Fruit fly (Drosophila melanogaster) whole organism, wandering third instar larva: Measurements from ENCODE around the gene plum.
A peak's percentile ranks its signal among the peaks of the same experiment; 100 is the strongest.

ENCODE experiments used
- Abd-B ChIP-seq: fragments of >200 bp; optimal IDR thresholded peaks from 2 replicates; lab custom pipeline; 2017; ENCODE audit warnings: missing biosample characterization, missing genetic modification characterization
- CG32264 ChIP-seq: fragments of 200-800 bp; sonication (Bioruptor generic); optimal IDR thresholded peaks from 2 replicates; lab custom pipeline; 2016; ENCODE audit warnings: missing biosample characterization, missing genetic modification characterization
- CG9705 ChIP-seq: fragments of 200-800 bp; sonication (Bioruptor generic); optimal IDR thresholded peaks from 2 replicates; lab custom pipeline; 2018; ENCODE audit warnings: missing biosample characterization, mild to moderate bottlenecking, missing genetic modification characterization
- CrebA ChIP-seq: fragments of 200-800 bp; sonication (Bioruptor generic); optimal IDR thresholded peaks from 2 replicates; lab custom pipeline; 2016; ENCODE audit warnings: missing biosample characterization, mild to moderate bottlenecking, missing genetic modification characterization, borderline replicate concordance
- Dfd ChIP-seq: fragments of >200 bp; optimal IDR thresholded peaks from 2 replicates; lab custom pipeline; 2017; ENCODE audit warnings: missing biosample characterization, missing genetic modification characterization
- Dif ChIP-seq: fragments of 200-275, 200-300 bp; sonication (Bioruptor generic); optimal IDR thresholded peaks from 2 replicates; lab custom pipeline; 2018; ENCODE audit warnings: missing biosample characterization, missing genetic modification characterization; ENCODE audit not compliant: partially characterized antibody
- GATAd ChIP-seq: sonication (Bioruptor generic); optimal IDR thresholded peaks from 2 replicates; lab custom pipeline; 2016; ENCODE audit warnings: missing biosample characterization, missing genetic modification characterization
- HLH106 ChIP-seq: fragments of 200-800 bp; optimal IDR thresholded peaks from 3 replicates; lab custom pipeline; 2019; ENCODE audit warnings: missing biosample characterization, mild to moderate bottlenecking, missing genetic modification characterization, moderate library complexity
- Hnf4 ChIP-seq: fragments of 200-800 bp; sonication (Bioruptor generic); optimal IDR thresholded peaks from 2 replicates; lab custom pipeline; 2016; ENCODE audit warnings: missing biosample characterization, mild to moderate bottlenecking, missing genetic modification characterization
- Hr78 ChIP-seq: fragments of >200 bp; optimal IDR thresholded peaks from 2 replicates; lab custom pipeline; 2017; ENCODE audit warnings: missing biosample characterization, missing genetic modification characterization
- Hr83 ChIP-seq: fragments of 200-300 bp; sonication (Bioruptor generic); optimal IDR thresholded peaks from 2 replicates; lab custom pipeline; 2016; ENCODE audit warnings: missing biosample characterization, mild to moderate bottlenecking, missing genetic modification characterization, moderate library complexity; ENCODE audit not compliant: poor library complexity, severe bottlenecking
- Jra ChIP-seq: sonication (Bioruptor generic); optimal IDR thresholded peaks from 2 replicates; lab custom pipeline; 2016; ENCODE audit warnings: missing biosample characterization, missing genetic modification characterization
- Mio ChIP-seq: sonication (Bioruptor generic); optimal IDR thresholded peaks from 2 replicates; lab custom pipeline; 2016; ENCODE audit warnings: missing biosample characterization, missing genetic modification characterization
- Myc ChIP-seq: fragments of >200 bp; optimal IDR thresholded peaks from 2 replicates; lab custom pipeline; 2017
- N ChIP-seq: fragments of >200 bp; optimal IDR thresholded peaks from 2 replicates; lab custom pipeline; 2018; ENCODE audit warnings: missing biosample characterization, missing external identifiers, missing genetic modification characterization
- OdsH ChIP-seq: fragments of 200-800 bp; sonication (Bioruptor generic); optimal IDR thresholded peaks from 2 replicates; lab custom pipeline; 2016; ENCODE audit warnings: missing biosample characterization, mild to moderate bottlenecking, missing genetic modification characterization
- Rel ChIP-seq, 2 experiments: fragments of 200-800 bp; sonication (Bioruptor generic) in 1 of 2; optimal IDR thresholded peaks; 2 replicates in 1 of 2; 3 replicates in 1 of 2; lab custom pipeline; 2016 to 2019; ENCODE audit warnings: mild to moderate bottlenecking in 2 of 2, missing biosample characterization in 2 of 2, missing genetic modification characterization in 2 of 2, moderate library complexity in 1 of 2
- Sp1 ChIP-seq: fragments of 200-800 bp; sonication (Bioruptor generic); optimal IDR thresholded peaks from 3 replicates; lab custom pipeline; 2019; ENCODE audit warnings: missing biosample characterization, mild to moderate bottlenecking, missing genetic modification characterization, moderate library complexity
- Vsx2 ChIP-seq: fragments of 200-300, 225-300 bp; sonication (Bioruptor generic); optimal IDR thresholded peaks from 2 replicates; lab custom pipeline; 2018; ENCODE audit warnings: missing biosample characterization, missing genetic modification characterization; ENCODE audit not compliant: partially characterized antibody
- br ChIP-seq: fragments of 200-800 bp; sonication (Bioruptor generic); optimal IDR thresholded peaks from 2 replicates; lab custom pipeline; 2016; ENCODE audit warnings: missing biosample characterization, missing genetic modification characterization
- brk ChIP-seq: fragments of 200-800 bp; sonication (Bioruptor generic); optimal IDR thresholded peaks from 2 replicates; lab custom pipeline; 2016; ENCODE audit warnings: missing biosample characterization, mild to moderate bottlenecking, missing genetic modification characterization
- dl ChIP-seq, 2 experiments: fragments of 175-275, 200-275 bp in 1 of 2; fragments of 200-275 bp in 1 of 2; sonication (Bioruptor generic); optimal IDR thresholded peaks; lab custom pipeline; 2018; ENCODE audit warnings: mild to moderate bottlenecking in 2 of 2, missing biosample characterization in 2 of 2, missing genetic modification characterization in 2 of 2, moderate library complexity in 2 of 2; ENCODE audit not compliant: partially characterized antibody in 2 of 2, insufficient read depth in 1 of 2
- dmrt93B ChIP-seq: fragments of 200-800 bp; sonication (Bioruptor generic); optimal IDR thresholded peaks from 2 replicates; lab custom pipeline; 2018; ENCODE audit warnings: missing biosample characterization, mild to moderate bottlenecking, missing genetic modification characterization
- dsf ChIP-seq: sonication (Bioruptor generic); optimal IDR thresholded peaks from 2 replicates; lab custom pipeline; 2016; ENCODE audit warnings: missing biosample characterization, missing genetic modification characterization, borderline replicate concordance
- ey ChIP-seq: fragments of 200-800 bp; sonication (Bioruptor generic); optimal IDR thresholded peaks from 2 replicates; lab custom pipeline; 2016; ENCODE audit warnings: missing biosample characterization, missing genetic modification characterization
- foxo ChIP-seq, 2 experiments: fragments of 200-800 bp; sonication (Bioruptor generic); optimal IDR thresholded peaks; 2 replicates in 1 of 2; 3 replicates in 1 of 2; lab custom pipeline; 2016 to 2017; ENCODE audit warnings: missing biosample characterization in 2 of 2, missing genetic modification characterization in 2 of 2
- fru ChIP-seq: fragments of 200-800 bp; sonication (Bioruptor generic); optimal IDR thresholded peaks from 3 replicates; lab custom pipeline; 2016; ENCODE audit warnings: missing biosample characterization, mild to moderate bottlenecking, missing genetic modification characterization
- h ChIP-seq: fragments of 200-800 bp; sonication (Bioruptor generic); optimal IDR thresholded peaks from 3 replicates; lab custom pipeline; 2016; ENCODE audit warnings: missing biosample characterization, mild to moderate bottlenecking, missing genetic modification characterization
- jim ChIP-seq: fragments of 175-275, 200-325 bp; sonication (Bioruptor generic); optimal IDR thresholded peaks from 2 replicates; lab custom pipeline; 2016; ENCODE audit warnings: missing biosample characterization, mild to moderate bottlenecking, missing genetic modification characterization
- lola ChIP-seq: fragments of >200 bp; optimal IDR thresholded peaks from 2 replicates; lab custom pipeline; 2017; ENCODE audit warnings: missing biosample characterization, missing genetic modification characterization
- pan ChIP-seq: fragments of >200 bp; optimal IDR thresholded peaks from 2 replicates; lab custom pipeline; 2017
- psq ChIP-seq: fragments of 200-800 bp; sonication (Bioruptor generic); optimal IDR thresholded peaks from 3 replicates; lab custom pipeline; 2017; ENCODE audit warnings: missing biosample characterization, mild to moderate bottlenecking, missing genetic modification characterization, moderate library complexity
- rgr ChIP-seq: fragments of 200-800 bp; sonication (Bioruptor generic); optimal IDR thresholded peaks from 3 replicates; lab custom pipeline; 2016; ENCODE audit warnings: missing biosample characterization, mild to moderate bottlenecking, missing genetic modification characterization
- sage ChIP-seq: fragments of 200-800 bp; sonication (Bioruptor generic); optimal IDR thresholded peaks from 2 replicates; lab custom pipeline; 2016; ENCODE audit warnings: missing biosample characterization, mild to moderate bottlenecking, missing genetic modification characterization
- sv ChIP-seq: fragments of 200-800 bp; sonication (Bioruptor generic); optimal IDR thresholded peaks from 3 replicates; lab custom pipeline; 2016; ENCODE audit warnings: missing biosample characterization, missing genetic modification characterization
- tai ChIP-seq: sonication (Bioruptor generic); optimal IDR thresholded peaks from 2 replicates; lab custom pipeline; 2016; ENCODE audit warnings: missing biosample characterization, missing genetic modification characterization
- usp ChIP-seq: fragments of >200 bp; optimal IDR thresholded peaks from 2 replicates; lab custom pipeline; 2017; ENCODE audit warnings: missing biosample characterization, missing genetic modification characterization
- woc ChIP-seq: sonication (Bioruptor generic); optimal IDR thresholded peaks from 2 replicates; lab custom pipeline; 2016; ENCODE audit warnings: missing biosample characterization, mild to moderate bottlenecking, missing genetic modification characterization

plum gene

dm6 chr3R:26540385-26540815 lies 5.4 kb upstream of the plum start:
- TF ChIP-seq GATAd (GFP tag; lab: Kevin White, UChicago) (no peak), CG32264 (GFP tag; lab: Kevin White, UChicago) (no peak), usp (GFP tag; lab: Kevin White, UChicago) (no peak), brk (GFP tag; lab: Kevin White, UChicago) (no peak), sv (GFP tag; lab: Kevin White, UChicago) (no peak), sage (GFP tag; lab: Kevin White, UChicago) (no peak), N (no peak), foxo (GFP tag; optimal IDR thresholded peaks at IDR 0.05; lab: Kevin White, UChicago) (peak in 1 of 2 experiments; percentile 6), dsf (GFP tag; lab: Kevin White, UChicago) (no peak), Sp1 (no peak), jim (GFP tag; lab: Kevin White, UChicago) (no peak), tai (GFP tag; lab: Kevin White, UChicago) (no peak), Mio (GFP tag; lab: Kevin White, UChicago) (no peak), OdsH (GFP tag; lab: Kevin White, UChicago) (no peak), Hr78 (GFP tag; lab: Kevin White, UChicago) (no peak), psq (GFP tag; lab: Kevin White, UChicago) (no peak), h (peak; percentile 64), Jra (GFP tag; lab: Kevin White, UChicago) (peak; percentile 52), rgr (GFP tag; lab: Kevin White, UChicago) (no peak), Hnf4 (GFP tag; lab: Kevin White, UChicago) (peak; percentile 4), Rel (GFP tag; optimal IDR thresholded peaks at IDR 0.05; lab: Kevin White, UChicago) (no peak), Rel (tag; optimal IDR thresholded peaks at IDR 0.05; lab: Kevin White, UChicago) (peak; percentile 29), Vsx2 (GFP tag; lab: Kevin White, UChicago) (peak; percentile 67), Dfd (GFP tag; lab: Kevin White, UChicago) (no peak), Abd-B (GFP tag; lab: Kevin White, UChicago) (no peak), lola (GFP tag; lab: Kevin White, UChicago) (no peak), dl (GFP tag; optimal IDR thresholded peaks at IDR 0.05; lab: Kevin White, UChicago; ENCODE audit: insufficient read depth in 1 of 2, partially characterized antibody in 2 of 2) (no peak), Dif (no peak), Hr83 (GFP tag; lab: Kevin White, UChicago) (peak; percentile 11), dmrt93B (GFP tag; lab: Kevin White, UChicago) (no peak), CrebA (GFP tag; lab: Kevin White, UChicago) (no peak), CG9705 (GFP tag; lab: Kevin White, UChicago) (no peak), pan (lab: Kevin White, UChicago) (no peak), ey (GFP tag; lab: Kevin White, UChicago) (no peak), woc (no peak), br (GFP tag; lab: Kevin White, UChicago) (peak; percentile 40), fru (GFP tag; lab: Kevin White, UChicago) (peak; percentile 43), Myc (lab: Kevin White, UChicago) (no peak), HLH106 (no peak)
- TF ChIP-seq, all 38 proteins: peak for 9

- TF ChIP-seq CG9705 (GFP tag; lab: Kevin White, UChicago) (no peak), rgr (GFP tag; lab: Kevin White, UChicago) (no peak), sv (GFP tag; lab: Kevin White, UChicago) (no peak), usp (GFP tag; lab: Kevin White, UChicago) (no peak), foxo (GFP tag; optimal IDR thresholded peaks at IDR 0.05; lab: Kevin White, UChicago) (no peak), lola (GFP tag; lab: Kevin White, UChicago) (no peak), h (no peak), Hnf4 (GFP tag; lab: Kevin White, UChicago) (no peak), sage (GFP tag; lab: Kevin White, UChicago) (no peak), psq (GFP tag; lab: Kevin White, UChicago) (no peak), Sp1 (no peak), Jra (GFP tag; lab: Kevin White, UChicago) (no peak), tai (GFP tag; lab: Kevin White, UChicago) (no peak), jim (GFP tag; lab: Kevin White, UChicago) (no peak), Mio (GFP tag; lab: Kevin White, UChicago) (no peak), dmrt93B (GFP tag; lab: Kevin White, UChicago) (no peak), Rel (GFP tag; optimal IDR thresholded peaks at IDR 0.05; lab: Kevin White, UChicago) (no peak), Rel (tag; optimal IDR thresholded peaks at IDR 0.05; lab: Kevin White, UChicago) (no peak), HLH106 (no peak)
Measured at dm6 chr3R:26539140-26539539, 4.1 kb upstream of the plum start.
